Worm (Caenorhabditis elegans): ENCODE results near the gene F57B9.8.

DNA sequence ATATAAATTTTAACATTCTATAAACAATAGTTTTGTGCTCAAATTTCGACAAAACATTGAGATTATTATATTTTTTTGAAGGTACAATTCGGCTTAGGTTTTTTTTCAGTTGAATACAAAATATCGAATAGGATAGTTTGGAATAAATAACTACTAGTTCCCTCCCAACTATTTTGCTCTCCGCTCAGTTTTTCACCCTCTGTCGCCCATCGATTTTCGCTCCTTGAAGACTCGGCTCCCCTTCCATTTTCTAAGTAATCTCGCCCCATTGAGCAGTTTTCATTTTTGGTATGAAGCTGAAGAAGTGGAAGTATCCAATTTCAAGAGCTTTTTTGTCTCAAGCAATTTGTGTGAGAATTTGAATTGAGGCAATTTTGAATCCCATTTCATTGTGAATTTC, 38.6 kb upstream of the F57B9.8 start, which contains the start of gene F31E3.2:
- TF ChIP-seq ama-1 (optimal IDR thresholded peaks at IDR 0.05) (no peak), ceh-36 (tag; optimal IDR thresholded peaks at IDR 0.05) (no peak), F13C5.2 (tag; optimal IDR thresholded peaks at IDR 0.05) (no peak), flt-1 (GFP tag; IDR thresholded peaks at IDR 0.05) (no peak), aly-1 (tag; optimal IDR thresholded peaks at IDR 0.05) (no peak), scrt-1 (GFP tag; IDR thresholded peaks at IDR 0.05) (no peak), pes-1 (GFP tag; IDR thresholded peaks at IDR 0.05) (no peak), ets-7 (tag; optimal IDR thresholded peaks at IDR 0.05) (no peak), hmg-4 (GFP tag; optimal IDR thresholded peaks at IDR 0.05) (no peak), sea-1 (GFP tag; conservative IDR thresholded peaks at IDR 0.05) (no peak), tbx-37 (GFP tag; conservative IDR thresholded peaks at IDR 0.05) (no peak), tbx-11 (GFP tag; IDR thresholded peaks at IDR 0.05) (no peak)
